Fruit fly (Drosophila melanogaster): ENCODE results near the gene Taf10.

Taf10 gene

dm6 chr2L:2732139-2732830 is 35.4 kb upstream of the Taf10 start:
- peak; percentile 92 for TF ChIP-seq tj (GFP tag; optimal IDR thresholded peaks at IDR 0.05)
- TF ChIP-seq CG12768 (GFP tag; optimal IDR thresholded peaks at IDR 0.05) = no peak

- peak; percentile 34 for TF ChIP-seq toe (GFP tag; optimal IDR thresholded peaks at IDR 0.05)
- peak; percentile 42 for TF ChIP-seq tj (GFP tag; optimal IDR thresholded peaks at IDR 0.05)
- TF ChIP-seq CG7101 (tag; optimal IDR thresholded peaks at IDR 0.05) = peak; percentile 65
- no peak for TF ChIP-seq CG12768 (GFP tag; optimal IDR thresholded peaks at IDR 0.05)
- TF ChIP-seq kay (GFP tag; ENCODE audit: borderline replicate concordance) = peak; percentile 25
- no peak for TF ChIP-seq CG33017 (tag; optimal IDR thresholded peaks at IDR 0.05)
- peak; percentile 38 for TF ChIP-seq CG1620 (GFP tag; optimal IDR thresholded peaks at IDR 0.05)
- TF ChIP-seq Mnt (GFP tag; optimal IDR thresholded peaks at IDR 0.05) = no peak
- TF ChIP-seq cic (GFP tag; optimal IDR thresholded peaks at IDR 0.05) = no peak
- TF ChIP-seq CG5204 (GFP tag; optimal IDR thresholded peaks at IDR 0.05) = no peak
- TF ChIP-seq Hr96 (GFP tag; optimal IDR thresholded peaks at IDR 0.05) = peak; percentile 9
- peak; percentile 90 for TF ChIP-seq bab1 (GFP tag; optimal IDR thresholded peaks at IDR 0.05)
- peak; percentile 61 for TF ChIP-seq pad (GFP tag; optimal IDR thresholded peaks at IDR 0.05)
- TF ChIP-seq Clk (GFP tag; optimal IDR thresholded peaks at IDR 0.05) = no peak
- peak; percentile 48 for TF ChIP-seq Crg-1 (GFP tag; optimal IDR thresholded peaks at IDR 0.05)
- TF ChIP-seq CG11617 (GFP tag; optimal IDR thresholded peaks at IDR 0.05) = peak; percentile 47
- TF ChIP-seq CG14711 (tag; optimal IDR thresholded peaks at IDR 0.05) = peak; percentile 60
- TF ChIP-seq CG7045 (GFP tag; optimal IDR thresholded peaks at IDR 0.05) = peak; percentile 52
- TF ChIP-seq cnc (optimal IDR thresholded peaks at IDR 0.05) = no peak
- TF ChIP-seq ovo (GFP tag; optimal IDR thresholded peaks at IDR 0.05) = no peak
Observed at dm6 chr2L:2734215-2734614, 33.5 kb upstream of the Taf10 start.

DNA sequence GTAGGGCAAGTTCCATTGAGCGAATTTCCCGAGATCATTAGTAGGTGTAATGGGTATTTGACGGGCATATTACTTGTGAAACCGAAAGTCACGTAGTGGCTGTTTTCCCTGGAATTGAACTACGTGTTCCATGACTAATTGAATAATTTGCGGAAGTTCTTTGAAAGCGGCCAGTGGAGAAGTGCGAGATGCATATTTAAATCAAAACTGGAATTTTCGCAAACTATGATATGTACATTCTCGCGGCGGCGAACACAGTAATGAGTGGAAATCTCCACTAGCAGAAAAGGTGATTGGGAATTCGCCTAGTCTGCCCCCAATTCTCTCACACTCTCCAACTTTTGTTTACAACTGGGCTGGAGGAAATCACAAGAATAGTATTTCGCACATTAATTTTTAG is 32.7 kb upstream of the Taf10 start:
- TF ChIP-seq CG5204 (GFP tag; optimal IDR thresholded peaks at IDR 0.05) (no peak), CG1620 (GFP tag; optimal IDR thresholded peaks at IDR 0.05) (peak; percentile 11), toe (GFP tag; optimal IDR thresholded peaks at IDR 0.05) (no peak), Mnt (GFP tag; optimal IDR thresholded peaks at IDR 0.05) (no peak), Crg-1 (GFP tag; optimal IDR thresholded peaks at IDR 0.05) (no peak), bab1 (GFP tag; optimal IDR thresholded peaks at IDR 0.05) (no peak), CG14711 (tag; optimal IDR thresholded peaks at IDR 0.05) (no peak), CG12768 (GFP tag; optimal IDR thresholded peaks at IDR 0.05) (peak; percentile 0), kay (GFP tag; ENCODE audit: borderline replicate concordance) (no peak)

DNA sequence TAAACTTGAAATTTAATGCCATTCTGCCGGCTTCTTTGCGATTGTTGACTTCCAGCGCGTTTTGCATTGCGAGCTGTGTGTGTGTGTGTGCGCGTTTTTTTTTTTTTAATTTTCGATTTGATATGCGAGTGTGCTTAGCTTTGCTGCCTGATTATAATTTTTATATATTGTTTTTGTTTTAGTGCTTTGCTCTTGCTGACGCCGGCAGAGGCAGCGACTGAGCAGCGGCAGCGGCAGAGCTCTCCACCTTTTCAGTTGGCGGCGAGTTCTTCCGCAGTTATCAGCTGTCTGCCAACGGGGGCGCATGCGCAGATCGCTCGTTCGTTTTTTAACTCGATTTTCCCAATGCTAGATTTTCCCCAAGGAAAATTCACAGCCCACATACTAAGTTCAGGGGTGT is 32.2 kb upstream of the Taf10 start:
- no peak for TF ChIP-seq CG5204 (GFP tag; optimal IDR thresholded peaks at IDR 0.05)
- TF ChIP-seq CG33017 (tag; optimal IDR thresholded peaks at IDR 0.05) = no peak
- no peak for TF ChIP-seq bab1 (GFP tag; optimal IDR thresholded peaks at IDR 0.05)
- peak; percentile 32 for TF ChIP-seq tj (GFP tag; optimal IDR thresholded peaks at IDR 0.05)

DNA sequence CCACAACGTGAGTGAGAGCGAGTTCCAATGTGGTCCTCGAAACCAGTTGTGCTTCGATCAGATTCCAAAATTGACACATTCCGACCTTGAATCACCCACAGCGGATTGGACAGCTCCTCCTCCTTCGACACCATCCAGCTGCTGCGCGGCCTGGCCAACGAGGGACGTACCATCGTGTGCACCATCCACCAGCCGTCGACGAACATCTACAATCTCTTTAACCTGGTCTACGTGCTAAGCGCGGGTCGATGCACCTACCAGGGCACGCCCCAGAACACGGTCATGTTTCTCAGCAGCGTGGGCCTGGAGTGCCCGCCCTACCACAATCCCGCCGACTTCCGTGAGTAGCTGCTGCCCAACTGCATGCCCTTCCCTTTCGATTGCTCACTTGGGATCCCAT is 30.1 kb upstream of the Taf10 start:
- TF ChIP-seq ovo (GFP tag; optimal IDR thresholded peaks at IDR 0.05) = no peak
- TF ChIP-seq toe (GFP tag; optimal IDR thresholded peaks at IDR 0.05) = no peak

- peak; percentile 14 for TF ChIP-seq CG14711 (tag; optimal IDR thresholded peaks at IDR 0.05)
- TF ChIP-seq toe (GFP tag; optimal IDR thresholded peaks at IDR 0.05) = no peak
- TF ChIP-seq tj (GFP tag; optimal IDR thresholded peaks at IDR 0.05) = peak; percentile 42
- TF ChIP-seq bab1 (GFP tag; optimal IDR thresholded peaks at IDR 0.05) = peak; percentile 22
- TF ChIP-seq cic (GFP tag; optimal IDR thresholded peaks at IDR 0.05) = peak; percentile 42
- peak; percentile 6 for TF ChIP-seq Mnt (GFP tag; optimal IDR thresholded peaks at IDR 0.05)
- no peak for TF ChIP-seq CG7101 (tag; optimal IDR thresholded peaks at IDR 0.05)
Observed at dm6 chr2L:2739820-2740230, 27.9 kb upstream of the Taf10 start, which contains the start of gene Hrs. Gene Hrs, plus strand, starts transcription at chr2L:2739986.

- TF ChIP-seq CG14711 (tag; optimal IDR thresholded peaks at IDR 0.05) = peak; percentile 3
- no peak for TF ChIP-seq Mnt (GFP tag; optimal IDR thresholded peaks at IDR 0.05)
Observed at dm6 chr2L:2744852-2745251, 22.8 kb upstream of the Taf10 start, which contains the start of the genes CG9961 and Cwc25. Gene CG9961, minus strand, starts transcription at chr2L:2744934. Gene Cwc25, plus strand, starts transcription at chr2L:2745098.

DNA sequence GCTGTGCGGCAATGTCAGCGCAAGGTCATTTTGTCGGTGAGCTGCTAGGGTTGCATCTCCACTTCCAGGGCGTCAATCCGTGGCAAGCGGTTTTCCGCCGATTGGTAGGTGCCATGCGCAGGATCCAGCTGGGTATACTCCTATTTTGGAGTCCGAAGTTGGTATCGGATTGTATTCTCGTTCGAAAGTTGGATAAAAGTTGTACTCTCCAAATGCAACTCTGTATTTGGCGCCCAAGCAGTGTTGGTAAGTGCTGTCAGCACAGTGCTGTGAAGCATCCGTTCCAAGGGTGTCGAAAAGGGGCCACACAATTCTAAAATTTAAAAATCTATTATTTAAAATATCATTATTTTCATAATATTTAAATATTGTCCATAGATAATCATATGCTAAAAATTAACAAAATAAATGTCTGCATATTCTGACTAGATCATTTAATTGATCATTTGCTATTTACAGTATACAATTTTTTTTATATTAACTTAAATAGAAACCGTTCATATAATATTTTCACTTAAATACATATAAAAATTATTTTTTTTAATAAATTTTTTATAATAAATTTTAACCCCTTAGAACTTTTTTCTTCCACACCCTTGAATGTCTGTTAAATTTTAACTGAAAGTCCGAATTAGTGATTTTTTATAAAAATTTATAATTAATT is 19.1 kb upstream of the Taf10 start:
- TF ChIP-seq bab1 (GFP tag; optimal IDR thresholded peaks at IDR 0.05) (peak; percentile 89), cnc (optimal IDR thresholded peaks at IDR 0.05) (no peak), pad (GFP tag; optimal IDR thresholded peaks at IDR 0.05) (peak; percentile 90), toe (GFP tag; optimal IDR thresholded peaks at IDR 0.05) (no peak), CG33017 (tag; optimal IDR thresholded peaks at IDR 0.05) (peak; percentile 98), CG14711 (tag; optimal IDR thresholded peaks at IDR 0.05) (peak; percentile 92), Mnt (GFP tag; optimal IDR thresholded peaks at IDR 0.05) (peak; percentile 93), CG12768 (GFP tag; optimal IDR thresholded peaks at IDR 0.05) (peak; percentile 97), kay (GFP tag; ENCODE audit: borderline replicate concordance) (no peak), Clk (GFP tag; optimal IDR thresholded peaks at IDR 0.05) (peak; percentile 89), CG7045 (GFP tag; optimal IDR thresholded peaks at IDR 0.05) (peak; percentile 95), tj (GFP tag; optimal IDR thresholded peaks at IDR 0.05) (peak; percentile 73), Crg-1 (GFP tag; optimal IDR thresholded peaks at IDR 0.05) (peak; percentile 97), CG5204 (GFP tag; optimal IDR thresholded peaks at IDR 0.05) (no peak), cic (GFP tag; optimal IDR thresholded peaks at IDR 0.05) (peak; percentile 86), ovo (GFP tag; optimal IDR thresholded peaks at IDR 0.05) (peak; percentile 95), CG7101 (tag; optimal IDR thresholded peaks at IDR 0.05) (peak; percentile 97), Hr96 (GFP tag; optimal IDR thresholded peaks at IDR 0.05) (peak; percentile 91), CG11617 (GFP tag; optimal IDR thresholded peaks at IDR 0.05) (peak; percentile 95), CG1620 (GFP tag; optimal IDR thresholded peaks at IDR 0.05) (peak; percentile 95)

Measured in whole organism, adult.